Fruit fly (Drosophila melanogaster) whole organism, embryonic: Measurements from ENCODE around the gene CG7739.

ENCODE experiments used
- Atf-2 ChIP-seq: fragments of 200-800 bp; sonication (Bioruptor generic); optimal IDR thresholded peaks from 2 replicates; lab custom pipeline; 2016; ENCODE audit warnings: missing biosample characterization, missing genetic modification characterization
- Blimp-1 ChIP-seq: fragments of 200-800 bp; sonication (Bioruptor generic); optimal IDR thresholded peaks from 3 replicates; lab custom pipeline; 2018; ENCODE audit warnings: missing biosample characterization, missing genetic modification characterization, mild to moderate bottlenecking, moderate library complexity, missing genetic modification reagents
- CG10209 ChIP-seq: fragments of 200-800 bp; sonication (Bioruptor generic); optimal IDR thresholded peaks from 3 replicates; lab custom pipeline; 2017; ENCODE audit warnings: missing biosample characterization, mild to moderate bottlenecking, missing genetic modification characterization, missing genetic modification reagents
- CG10267 ChIP-seq: fragments of 200-800 bp; sonication (Bioruptor generic); optimal IDR thresholded peaks from 2 replicates; lab custom pipeline; 2018; ENCODE audit warnings: missing biosample characterization, mild to moderate bottlenecking, missing genetic modification characterization, moderate library complexity
- CG10654 ChIP-seq: fragments of 200-800 bp; sonication (Bioruptor generic); optimal IDR thresholded peaks from 2 replicates; lab custom pipeline; 2016; ENCODE audit warnings: missing biosample characterization, missing genetic modification characterization
- CG10979 ChIP-seq: fragments of 200-800 bp; sonication (Bioruptor generic); optimal IDR thresholded peaks from 2 replicates; lab custom pipeline; 2018; ENCODE audit warnings: missing biosample characterization, mild to moderate bottlenecking, missing genetic modification characterization, moderate library complexity
- CG11247 ChIP-seq: fragments of 200-800 bp; sonication (Bioruptor generic); IDR thresholded peaks from 2 replicates; pipeline ENCODE4 v1.3.6; 2022; ENCODE audit warnings: missing biosample characterization, missing genetic modification characterization
- CG11696 ChIP-seq: fragments of 200-800 bp; sonication (Bioruptor generic); IDR thresholded peaks from 2 replicates; pipeline ENCODE4 v1.3.6; 2022; ENCODE audit warnings: missing biosample characterization, missing genetic modification characterization
- CG13775 ChIP-seq: fragments of 200-800 bp; sonication (Bioruptor generic); optimal IDR thresholded peaks from 3 replicates; lab custom pipeline; 2017; ENCODE audit warnings: missing biosample characterization, mild to moderate bottlenecking, missing genetic modification characterization
- CG1529 ChIP-seq: fragments of 200-800 bp; sonication (Bioruptor generic); optimal IDR thresholded peaks from 3 replicates; lab custom pipeline; 2018; ENCODE audit warnings: missing biosample characterization, missing genetic modification characterization
- CG15601 ChIP-seq: fragments of 200-800 bp; sonication (Bioruptor generic); optimal IDR thresholded peaks from 3 replicates; lab custom pipeline; 2019; ENCODE audit warnings: missing biosample characterization, mild to moderate bottlenecking, missing genetic modification characterization, moderate library complexity
- CG1647 ChIP-seq: fragments of 200-800 bp; sonication (Bioruptor generic); optimal IDR thresholded peaks from 3 replicates; lab custom pipeline; 2016; ENCODE audit warnings: missing biosample characterization, missing genetic modification characterization
- CG17802 ChIP-seq: fragments of 200-800 bp; sonication (Bioruptor generic); optimal IDR thresholded peaks from 2 replicates; lab custom pipeline; 2018; ENCODE audit warnings: missing biosample characterization, mild to moderate bottlenecking, missing genetic modification characterization, moderate library complexity
- CG18476 ChIP-seq: fragments of 200-800 bp; sonication (Bioruptor generic); optimal IDR thresholded peaks from 2 replicates; lab custom pipeline; 2016; ENCODE audit warnings: missing biosample characterization, mild to moderate bottlenecking, missing genetic modification characterization
- CG18764 ChIP-seq: fragments of 200-800 bp; sonication (Bioruptor generic); optimal IDR thresholded peaks from 3 replicates; lab custom pipeline; 2016; ENCODE audit warnings: missing biosample characterization, missing genetic modification characterization
- CG2199 ChIP-seq: fragments of 200-800 bp; sonication (Bioruptor generic); IDR thresholded peaks from 3 replicates; pipeline ENCODE4 v1.3.6; 2022; ENCODE audit warnings: missing biosample characterization, missing genetic modification characterization
- CG2889 ChIP-seq: fragments of 200-800 bp; sonication (Bioruptor generic); IDR thresholded peaks from 3 replicates; pipeline ENCODE4 v1.3.6; 2022; ENCODE audit warnings: missing biosample characterization, missing genetic modification characterization
- CG34224 ChIP-seq: fragments of 200-800 bp; sonication (Bioruptor generic); IDR thresholded peaks from 3 replicates; pipeline ENCODE4 v1.3.6; 2022; ENCODE audit warnings: missing biosample characterization, missing genetic modification characterization; ENCODE audit not compliant: partially characterized antibody
- CG42726 ChIP-seq: fragments of 200-800 bp; sonication (Bioruptor generic); IDR thresholded peaks from 2 replicates; pipeline ENCODE4 v1.3.6; 2022; ENCODE audit warnings: missing biosample characterization, missing genetic modification characterization; ENCODE audit not compliant: partially characterized antibody
- CG4282 ChIP-seq: fragments of 200-800 bp; sonication (Bioruptor generic); optimal IDR thresholded peaks from 2 replicates; lab custom pipeline; 2016; ENCODE audit warnings: missing biosample characterization, missing genetic modification characterization
- CG4360 ChIP-seq: fragments of 200-800 bp; sonication (Bioruptor generic); IDR thresholded peaks from 2 replicates; pipeline ENCODE4 v1.3.6; 2022; ENCODE audit warnings: missing biosample characterization, missing genetic modification characterization
- CG6791 ChIP-seq: fragments of 200-800 bp; sonication (Bioruptor generic); IDR thresholded peaks from 3 replicates; pipeline ENCODE4 v1.3.6; 2022; ENCODE audit warnings: missing biosample characterization, missing genetic modification characterization; ENCODE audit not compliant: partially characterized antibody
- CG7357 ChIP-seq: fragments of 200-800 bp; sonication (Bioruptor generic); IDR thresholded peaks from 3 replicates; pipeline ENCODE4 v1.3.6; 2022; ENCODE audit warnings: missing biosample characterization, missing genetic modification characterization
- CTCF ChIP-seq: fragments of 200-800 bp; sonication (Bioruptor generic); optimal IDR thresholded peaks from 2 replicates; lab custom pipeline; 2017; ENCODE audit warnings: missing biosample characterization, mild to moderate bottlenecking, missing genetic modification characterization, moderate library complexity
- Fer3 ChIP-seq: fragments of 200-800 bp; sonication (Bioruptor generic); optimal IDR thresholded peaks from 2 replicates; lab custom pipeline; 2018; ENCODE audit warnings: missing biosample characterization, mild to moderate bottlenecking, missing genetic modification characterization, moderate library complexity
- MESR4 ChIP-seq: fragments of 200-800 bp; sonication (Bioruptor generic); optimal IDR thresholded peaks from 2 replicates; lab custom pipeline; 2018; ENCODE audit warnings: missing biosample characterization, mild to moderate bottlenecking, missing genetic modification characterization, moderate library complexity
- NK7.1 ChIP-seq: fragments of 200-800 bp; sonication (Bioruptor generic); optimal IDR thresholded peaks from 3 replicates; lab custom pipeline; 2016; ENCODE audit warnings: missing biosample characterization, missing genetic modification characterization
- Sin3A ChIP-seq: fragments of >200 bp; optimal IDR thresholded peaks from 2 replicates; lab custom pipeline; 2018
- YL-1 ChIP-seq: fragments of 200-800 bp; sonication (Bioruptor generic); optimal IDR thresholded peaks from 3 replicates; lab custom pipeline; 2017; ENCODE audit warnings: missing biosample characterization, mild to moderate bottlenecking, missing genetic modification characterization
- ase ChIP-seq: fragments of 200-800 bp; sonication (Bioruptor generic); IDR thresholded peaks from 3 replicates; pipeline ENCODE4 v1.3.6; 2022; ENCODE audit warnings: missing biosample characterization, missing genetic modification characterization
- ash1 ChIP-seq: fragments of 200-800 bp; sonication (Bioruptor generic); optimal IDR thresholded peaks from 2 replicates; lab custom pipeline; 2018; ENCODE audit warnings: missing biosample characterization, mild to moderate bottlenecking, missing genetic modification characterization
- bigmax ChIP-seq: fragments of 200-800 bp; sonication (Bioruptor generic); optimal IDR thresholded peaks from 2 replicates; lab custom pipeline; 2018; ENCODE audit warnings: missing biosample characterization, mild to moderate bottlenecking, missing genetic modification characterization
- bowl ChIP-seq: fragments of 200-800 bp; sonication (Bioruptor generic); IDR thresholded peaks from 2 replicates; pipeline ENCODE4 v1.3.6; 2022; ENCODE audit warnings: missing biosample characterization, missing genetic modification characterization
- cato ChIP-seq: fragments of 200-800 bp; sonication (Bioruptor generic); optimal IDR thresholded peaks from 2 replicates; lab custom pipeline; 2016; ENCODE audit warnings: missing biosample characterization, missing genetic modification characterization, borderline replicate concordance
- chif ChIP-seq, 2 experiments: fragments of 200-800 bp; sonication (Bioruptor generic); optimal IDR thresholded peaks; 3 replicates each; lab custom pipeline; 2016; ENCODE audit warnings: missing biosample characterization in 2 of 2, missing genetic modification characterization in 2 of 2
- dpn ChIP-seq, 2 experiments: fragments of 200-800 bp; sonication (Bioruptor generic); optimal IDR thresholded peaks; 3 replicates each; lab custom pipeline; 2016; ENCODE audit warnings: missing biosample characterization in 2 of 2, missing genetic modification characterization in 2 of 2
- exex ChIP-seq: fragments of 200-800 bp; sonication (Bioruptor generic); optimal IDR thresholded peaks from 4 replicates; lab custom pipeline; 2018; ENCODE audit warnings: missing biosample characterization, mild to moderate bottlenecking, missing genetic modification characterization, moderate library complexity
- fu2 ChIP-seq: fragments of 200-800 bp; sonication (Bioruptor generic); optimal IDR thresholded peaks from 2 replicates; lab custom pipeline; 2016; ENCODE audit warnings: missing biosample characterization, missing genetic modification characterization
- gem ChIP-seq: fragments of 200-800 bp; sonication (Bioruptor generic); optimal IDR thresholded peaks from 2 replicates; lab custom pipeline; 2019; ENCODE audit warnings: missing biosample characterization, mild to moderate bottlenecking, missing genetic modification characterization, moderate library complexity
- kni ChIP-seq: fragments of 200-800 bp; sonication (Bioruptor generic); optimal IDR thresholded peaks from 3 replicates; lab custom pipeline; 2017; ENCODE audit warnings: mild to moderate bottlenecking, missing biosample characterization, missing genetic modification reagents, missing genetic modification characterization
- luna ChIP-seq: fragments of 200-800 bp; sonication (Bioruptor generic); optimal IDR thresholded peaks from 2 replicates; lab custom pipeline; 2016; ENCODE audit warnings: missing biosample characterization, missing genetic modification characterization
- mirr ChIP-seq: fragments of 200-800 bp; sonication (Bioruptor generic); optimal IDR thresholded peaks from 3 replicates; lab custom pipeline; 2018; ENCODE audit warnings: missing biosample characterization, mild to moderate bottlenecking, missing genetic modification characterization
- nau ChIP-seq: fragments of 200-800 bp; sonication (Bioruptor generic); optimal IDR thresholded peaks from 3 replicates; lab custom pipeline; 2017; ENCODE audit warnings: missing biosample characterization, mild to moderate bottlenecking, missing genetic modification characterization, missing genetic modification reagents
- ro ChIP-seq: fragments of 200-800 bp; sonication (Bioruptor generic); IDR thresholded peaks from 2 replicates; pipeline ENCODE4 v1.3.6; 2022; ENCODE audit warnings: missing biosample characterization, missing genetic modification characterization
- sim ChIP-seq: fragments of 200-800 bp; sonication (Bioruptor generic); IDR thresholded peaks from 2 replicates; pipeline ENCODE4 v1.3.6; 2022; ENCODE audit warnings: missing biosample characterization, missing genetic modification characterization
- sna ChIP-seq: fragments of 200-800 bp; sonication (Bioruptor generic); IDR thresholded peaks from 2 replicates; pipeline ENCODE4 v1.3.6; 2022; ENCODE audit warnings: missing biosample characterization, missing genetic modification characterization; ENCODE audit not compliant: partially characterized antibody
- stc ChIP-seq: fragments of 200-800 bp; sonication (Bioruptor generic); IDR thresholded peaks from 2 replicates; pipeline ENCODE4 v1.3.6; 2022; ENCODE audit warnings: missing biosample characterization, missing genetic modification characterization
- tgo ChIP-seq: fragments of 200-800 bp; sonication (Bioruptor generic); IDR thresholded peaks from 3 replicates; pipeline ENCODE4 v1.3.6; 2022; ENCODE audit warnings: missing biosample characterization, missing genetic modification characterization
- trh ChIP-seq: fragments of 200-800 bp; sonication (Bioruptor generic); optimal IDR thresholded peaks from 2 replicates; lab custom pipeline; 2016; ENCODE audit warnings: missing biosample characterization, missing genetic modification characterization
- unpg ChIP-seq: fragments of 200-800 bp; sonication (Bioruptor generic); optimal IDR thresholded peaks from 3 replicates; lab custom pipeline; 2018; ENCODE audit warnings: missing biosample characterization, mild to moderate bottlenecking, missing genetic modification characterization, moderate library complexity

The CG7739 gene

DNA sequence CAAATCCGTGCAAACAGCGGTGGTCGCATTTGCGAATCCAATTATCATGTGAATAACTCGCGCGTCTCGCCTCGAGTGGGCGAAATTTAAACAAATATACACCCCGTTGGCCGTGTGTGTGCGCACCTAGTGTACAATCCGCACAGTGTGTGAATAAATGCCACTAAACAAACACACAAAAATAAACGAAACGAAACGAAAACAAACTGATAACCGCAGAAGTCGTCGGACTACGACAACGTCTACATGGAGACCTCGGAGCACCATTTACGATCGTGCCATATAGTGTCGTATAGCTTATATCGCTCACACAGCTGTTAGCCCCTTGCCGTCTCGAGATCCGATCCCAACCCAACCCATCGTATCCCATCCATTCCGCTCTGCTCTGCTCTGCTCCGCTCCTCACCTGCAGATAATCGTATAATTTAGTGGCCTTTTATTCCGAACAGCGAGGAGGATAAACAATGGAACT lies 3.7 kb upstream of the CG7739 start (continued):
- TF ChIP-seq CG4360 (GFP tag; lab: Robert Waterston, UW): no peak; the same call in 1 of the 2 replicates
- TF ChIP-seq ash1 (GFP tag; lab: Kevin White, UChicago): peak; percentile 52
- TF ChIP-seq MESR4: no peak
- 0 out of 2 replicates have a peak, but pooled peaks have one; percentile 36 for TF ChIP-seq sim
- TF ChIP-seq kni (GFP tag; lab: Kevin White, UChicago): peak; percentile 85
- TF ChIP-seq stc (GFP tag; lab: Robert Waterston, UW): 0 out of 2 replicates have a peak, but pooled peaks have one; percentile 17
- no peak for TF ChIP-seq CG42726
- TF ChIP-seq CG17802 (tag; lab: Kevin White, UChicago): peak; percentile 39
- no peak for TF ChIP-seq ro (GFP tag; lab: Robert Waterston, UW)
- TF ChIP-seq fu2: peak; percentile 20
- TF ChIP-seq chif (GFP tag; optimal IDR thresholded peaks at IDR 0.05; lab: Kevin White, UChicago): no peak
- no peak for TF ChIP-seq trh
- peak; percentile 44 for TF ChIP-seq CG10979
- TF ChIP-seq CG34224: no peak; the same call in 2 of the 3 replicates
- no peak for TF ChIP-seq CG4282 (GFP tag; lab: Kevin White, UChicago)
- TF ChIP-seq CG6791: peak; percentile 38
- no peak for TF ChIP-seq Blimp-1 (GFP tag; lab: Kevin White, UChicago)
- no peak for TF ChIP-seq gem (tag; lab: Kevin White, UChicago)
- TF ChIP-seq CG18764 (GFP tag; lab: Kevin White, UChicago): no peak
- TF ChIP-seq sna (GFP tag; lab: Robert Waterston, UW): no peak
- peak; percentile 26 for TF ChIP-seq CG10654 (GFP tag; lab: Kevin White, UChicago)
- peak; percentile 53 for TF ChIP-seq CG11247 (GFP tag; lab: Robert Waterston, UW)
- peak; percentile 52; the same call in 1 of the 2 replicates for TF ChIP-seq CG11696 (GFP tag; lab: Robert Waterston, UW)
- peak; percentile 19 for TF ChIP-seq YL-1
- TF ChIP-seq exex (tag; lab: Kevin White, UChicago): peak; percentile 69
- TF ChIP-seq unpg (GFP tag; lab: Kevin White, UChicago): peak; percentile 64
- peak; percentile 42 for TF ChIP-seq CG13775 (GFP tag; lab: Kevin White, UChicago)
- no peak for TF ChIP-seq nau (GFP tag; lab: Kevin White, UChicago)
- peak; percentile 94 for TF ChIP-seq mirr (GFP tag; lab: Kevin White, UChicago)
- peak; percentile 51 for TF ChIP-seq CG18476 (GFP tag; lab: Kevin White, UChicago)
- no peak for TF ChIP-seq dpn (GFP tag; optimal IDR thresholded peaks at IDR 0.05; lab: Kevin White, UChicago)
- TF ChIP-seq tgo (GFP tag; lab: Robert Waterston, UW): peak; percentile 30; the same call in 1 of the 3 replicates
- TF ChIP-seq CG1647 (GFP tag; lab: Kevin White, UChicago): peak; percentile 30
- TF ChIP-seq ase: peak; percentile 30; the same call in 1 of the 3 replicates
- no peak for TF ChIP-seq luna (GFP tag; lab: Kevin White, UChicago)
- TF ChIP-seq CG15601 (tag; lab: Kevin White, UChicago): peak; percentile 74
- TF ChIP-seq NK7.1 (GFP tag; lab: Kevin White, UChicago): peak; percentile 31
- no peak for TF ChIP-seq CTCF (GFP tag; lab: Kevin White, UChicago)
- peak; percentile 91 for TF ChIP-seq CG2199
- TF ChIP-seq CG7357 (GFP tag; lab: Robert Waterston, UW): 0 out of 3 replicates have a peak, but pooled peaks have one; percentile 7
- no peak for TF ChIP-seq Atf-2 (GFP tag; lab: Kevin White, UChicago)
- TF ChIP-seq bowl (GFP tag; lab: Robert Waterston, UW): peak; percentile 36; the same call in 1 of the 2 replicates
- TF ChIP-seq Fer3 (tag; lab: Kevin White, UChicago): peak; percentile 73
- no peak for TF ChIP-seq CG2889 (GFP tag; lab: Robert Waterston, UW)
- TF ChIP-seq bigmax (GFP tag; lab: Kevin White, UChicago): no peak
- no peak for TF ChIP-seq Sin3A (lab: Kevin White, UChicago)
- no peak for TF ChIP-seq CG10267 (tag; lab: Kevin White, UChicago)
- no peak for TF ChIP-seq cato (GFP tag; lab: Kevin White, UChicago)
- TF ChIP-seq CG1529 (GFP tag; lab: Kevin White, UChicago): peak; percentile 71
- TF ChIP-seq CG10209 (GFP tag; lab: Kevin White, UChicago): peak; percentile 80
